Worm (Caenorhabditis elegans): ENCODE data around the gene oac-23.

oac-23 gene

DNA sequence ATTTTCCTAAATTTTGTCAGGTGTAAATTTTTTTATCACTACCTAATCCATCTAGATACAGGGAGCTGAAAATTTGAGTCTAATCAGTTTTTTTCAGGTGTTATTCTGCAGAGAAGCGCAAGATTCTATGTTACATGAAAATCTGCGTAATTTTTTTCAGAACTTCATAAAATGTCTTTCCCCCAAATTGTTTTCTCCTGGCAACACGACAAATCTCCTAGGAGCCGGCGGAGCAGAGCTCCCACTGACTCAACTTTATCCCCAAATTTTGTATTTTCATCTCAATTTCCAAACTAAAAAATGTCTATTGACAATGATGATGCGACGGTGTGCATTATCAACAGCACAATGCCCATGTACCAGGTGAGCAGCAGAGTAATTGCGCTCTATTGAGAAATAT, 41.8 kb upstream of the oac-23 start, which contains the start of gene F28F9.2:
Gene F28F9.2, plus strand, starts transcription at position 301 of the 400 bp plus-strand sequence.
- TF ChIP-seq hlh-1 (tag; optimal IDR thresholded peaks at IDR 0.05), result no peak
- TF ChIP-seq ces-1 (GFP tag; optimal IDR thresholded peaks at IDR 0.05), result no peak
- TF ChIP-seq lin-32 (GFP tag; optimal IDR thresholded peaks at IDR 0.05), result no peak
- TF ChIP-seq pha-4 (tag; optimal IDR thresholded peaks at IDR 0.05), result no peak
- TF ChIP-seq nhr-2 (tag; optimal IDR thresholded peaks at IDR 0.05), result no peak
- no peak for TF ChIP-seq ceh-83 (GFP tag; optimal IDR thresholded peaks at IDR 0.05)
- no peak for TF ChIP-seq unc-62 (GFP tag; optimal IDR thresholded peaks at IDR 0.05)
- TF ChIP-seq unc-120 (tag; optimal IDR thresholded peaks at IDR 0.05; ENCODE audit: poor library complexity, severe bottlenecking), result no peak
- TF ChIP-seq ceh-39 (tag; optimal IDR thresholded peaks at IDR 0.05), result no peak
- TF ChIP-seq nhr-12 (tag; optimal IDR thresholded peaks at IDR 0.05), result no peak
- no peak for TF ChIP-seq lin-13 (tag; optimal IDR thresholded peaks at IDR 0.05)
- no peak for TF ChIP-seq tbx-8 (GFP tag; optimal IDR thresholded peaks at IDR 0.05)
- TF ChIP-seq nhr-76 (tag; optimal IDR thresholded peaks at IDR 0.05), result no peak
- TF ChIP-seq nhr-237 (tag; optimal IDR thresholded peaks at IDR 0.05), result no peak
- TF ChIP-seq sptf-1 (tag; optimal IDR thresholded peaks at IDR 0.05), result no peak
- TF ChIP-seq nhr-28 (tag; optimal IDR thresholded peaks at IDR 0.05), result no peak
- no peak for TF ChIP-seq drap-1 (GFP tag; optimal IDR thresholded peaks at IDR 0.05)

DNA sequence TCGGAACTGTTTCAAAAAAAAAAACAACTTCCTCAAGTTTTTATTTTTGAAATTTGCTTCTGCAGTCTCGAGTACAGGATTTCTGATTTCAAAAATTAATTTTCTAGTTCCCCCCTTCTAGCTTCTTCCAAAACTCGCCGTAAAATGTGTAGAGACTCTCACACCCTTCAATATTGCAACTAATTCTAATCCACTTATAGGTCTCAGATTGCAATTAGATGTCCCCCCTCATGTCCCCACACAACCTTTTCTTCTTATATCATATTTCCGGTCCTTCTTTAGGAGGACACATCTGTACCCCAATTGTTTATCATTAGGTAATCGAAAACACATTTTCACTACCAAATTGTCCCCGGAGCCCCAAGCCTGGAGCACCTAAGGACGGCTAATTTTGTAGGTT, 40.8 kb upstream of the oac-23 start:
- TF ChIP-seq lin-13 (tag; optimal IDR thresholded peaks at IDR 0.05), result no peak
- no peak for TF ChIP-seq nhr-76 (tag; optimal IDR thresholded peaks at IDR 0.05)
- TF ChIP-seq nhr-237 (tag; optimal IDR thresholded peaks at IDR 0.05), result no peak
- no peak for TF ChIP-seq blmp-1 (tag; optimal IDR thresholded peaks at IDR 0.05)
- TF ChIP-seq cnd-1 (tag; optimal IDR thresholded peaks at IDR 0.05), result no peak
- no peak for TF ChIP-seq bed-3 (GFP tag; optimal IDR thresholded peaks at IDR 0.05)
- no peak for TF ChIP-seq sptf-1 (tag; optimal IDR thresholded peaks at IDR 0.05)
- TF ChIP-seq nhr-2 (tag; optimal IDR thresholded peaks at IDR 0.05), result peak; percentile 22
- peak; percentile 90 for TF ChIP-seq ces-1 (GFP tag; optimal IDR thresholded peaks at IDR 0.05)
- TF ChIP-seq tbx-8 (GFP tag; optimal IDR thresholded peaks at IDR 0.05), result no peak

DNA sequence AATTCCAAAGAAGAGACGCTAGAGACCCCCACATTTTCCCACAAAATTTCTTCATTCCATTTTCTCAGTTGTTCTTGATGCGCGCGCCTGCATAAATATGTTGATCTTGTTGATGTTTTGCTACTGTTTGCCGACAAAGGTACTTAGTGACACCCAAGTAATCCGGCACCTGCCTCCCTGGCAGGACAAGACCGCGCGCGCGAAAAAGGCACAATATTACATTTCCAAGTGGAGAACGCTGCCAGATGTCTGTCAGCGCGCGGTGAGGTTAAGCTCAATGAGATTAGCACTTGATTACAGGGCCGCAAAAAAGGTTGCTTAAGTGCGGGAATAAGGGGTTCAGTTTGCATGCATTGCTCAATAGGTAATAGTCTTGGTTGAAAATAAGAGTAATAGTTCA, 39.6 kb upstream of the oac-23 start:
- TF ChIP-seq ceh-83 (GFP tag; optimal IDR thresholded peaks at IDR 0.05) (no peak), nhr-28 (tag; optimal IDR thresholded peaks at IDR 0.05) (no peak), nhr-12 (tag; optimal IDR thresholded peaks at IDR 0.05) (no peak), lsy-2 (tag; optimal IDR thresholded peaks at IDR 0.05) (no peak), elt-1 (tag; optimal IDR thresholded peaks at IDR 0.05; ENCODE audit: borderline replicate concordance, insufficient read depth) (no peak), ceh-39 (tag; optimal IDR thresholded peaks at IDR 0.05) (no peak), unc-39 (tag; optimal IDR thresholded peaks at IDR 0.05) (no peak), nhr-2 (tag; optimal IDR thresholded peaks at IDR 0.05) (peak; percentile 54), mab-5 (tag; optimal IDR thresholded peaks at IDR 0.05) (no peak), nhr-237 (tag; optimal IDR thresholded peaks at IDR 0.05) (no peak), ces-1 (GFP tag; optimal IDR thresholded peaks at IDR 0.05) (peak; percentile 59)

ce11 chrIV:3843019-3843527, 38.2 kb upstream of the oac-23 start:
- no peak for TF ChIP-seq nhr-12 (tag; optimal IDR thresholded peaks at IDR 0.05)
- no peak for TF ChIP-seq mls-2 (tag; optimal IDR thresholded peaks at IDR 0.05)
- no peak for TF ChIP-seq ces-1 (GFP tag; optimal IDR thresholded peaks at IDR 0.05)
- TF ChIP-seq unc-39 (tag; optimal IDR thresholded peaks at IDR 0.05), result no peak
- TF ChIP-seq sem-2 (GFP tag; optimal IDR thresholded peaks at IDR 0.05), result no peak
- no peak for TF ChIP-seq ceh-83 (GFP tag; optimal IDR thresholded peaks at IDR 0.05)
- TF ChIP-seq M03D4.4 (tag; optimal IDR thresholded peaks at IDR 0.05), result no peak
- TF ChIP-seq unc-120 (tag; optimal IDR thresholded peaks at IDR 0.05; ENCODE audit: poor library complexity, severe bottlenecking), result no peak
- no peak for TF ChIP-seq tbx-8 (GFP tag; optimal IDR thresholded peaks at IDR 0.05)
- no peak for TF ChIP-seq sptf-1 (tag; optimal IDR thresholded peaks at IDR 0.05)
- TF ChIP-seq ham-2 (GFP tag; optimal IDR thresholded peaks at IDR 0.05), result no peak
- no peak for TF ChIP-seq hlh-1 (tag; optimal IDR thresholded peaks at IDR 0.05)
- TF ChIP-seq ztf-11 (tag; optimal IDR thresholded peaks at IDR 0.05), result peak; percentile 13
- TF ChIP-seq mab-5 (tag; optimal IDR thresholded peaks at IDR 0.05), result no peak
- TF ChIP-seq nhr-2 (tag; optimal IDR thresholded peaks at IDR 0.05), result peak; percentile 96
- no peak for TF ChIP-seq flh-1 (GFP tag; optimal IDR thresholded peaks at IDR 0.05)
- TF ChIP-seq elt-3 (tag; optimal IDR thresholded peaks at IDR 0.05), result no peak
- TF ChIP-seq lin-13 (tag; optimal IDR thresholded peaks at IDR 0.05), result no peak
- TF ChIP-seq bed-3 (GFP tag; optimal IDR thresholded peaks at IDR 0.05), result no peak
- no peak for TF ChIP-seq nhr-237 (tag; optimal IDR thresholded peaks at IDR 0.05)
- peak; percentile 92 for TF ChIP-seq cnd-1 (tag; optimal IDR thresholded peaks at IDR 0.05)
- no peak for TF ChIP-seq nhr-76 (tag; optimal IDR thresholded peaks at IDR 0.05)
- no peak for TF ChIP-seq drap-1 (GFP tag; optimal IDR thresholded peaks at IDR 0.05)
- TF ChIP-seq lsy-2 (tag; optimal IDR thresholded peaks at IDR 0.05), result no peak
- TF ChIP-seq ceh-39 (tag; optimal IDR thresholded peaks at IDR 0.05), result no peak
- no peak for TF ChIP-seq snpc-4 (tag; optimal IDR thresholded peaks at IDR 0.05)
- peak; percentile 7 for TF ChIP-seq unc-62 (GFP tag; optimal IDR thresholded peaks at IDR 0.05)
- no peak for TF ChIP-seq ceh-43 (GFP tag; optimal IDR thresholded peaks at IDR 0.05)
- no peak for TF ChIP-seq lin-32 (GFP tag; optimal IDR thresholded peaks at IDR 0.05)
- TF ChIP-seq elt-1 (tag; optimal IDR thresholded peaks at IDR 0.05; ENCODE audit: borderline replicate concordance, insufficient read depth), result no peak

All from whole organism, mixed stage, embryonic.